Worm (Caenorhabditis elegans) whole organism, L3 larva: ENCODE data around the gene clec-149.

Source experiments
- ZK546.5 ChIP-seq: sonication (generic microtip); optimal IDR thresholded peaks from 2 replicates; lab custom pipeline; 2017; ENCODE audit warnings: missing biosample characterization, missing genetic modification characterization
- aly-2 ChIP-seq: fragments of 150-350 bp; optimal IDR thresholded peaks from 2 replicates; lab custom pipeline; 2014; ENCODE audit warnings: missing biosample characterization, missing genetic modification characterization
- ceh-28 ChIP-seq: fragments of 150-350 bp; optimal IDR thresholded peaks from 2 replicates; lab custom pipeline; 2014; ENCODE audit warnings: missing biosample characterization, missing genetic modification reagents, missing genetic modification characterization
- ceh-9 ChIP-seq: sonication (generic microtip); optimal IDR thresholded peaks from 2 replicates; lab custom pipeline; 2018; ENCODE audit warnings: missing biosample characterization, missing genetic modification characterization
- daf-12 ChIP-seq: fragments of 150-350 bp; optimal IDR thresholded peaks from 2 replicates; lab custom pipeline; 2014; ENCODE audit warnings: missing biosample characterization, missing genetic modification reagents, missing genetic modification characterization
- egl-27 ChIP-seq: sonication (generic microtip); optimal IDR thresholded peaks from 4 replicates; lab custom pipeline; 2017; ENCODE audit warnings: missing biosample characterization, missing genetic modification reagents, missing genetic modification characterization
- egl-5 ChIP-seq: fragments of 150-350 bp; optimal IDR thresholded peaks from 2 replicates; lab custom pipeline; 2017; ENCODE audit warnings: missing biosample characterization, missing genetic modification reagents, missing genetic modification characterization, inconsistent platforms
- elt-2 ChIP-seq: sonication (generic microtip); optimal IDR thresholded peaks from 2 replicates; lab custom pipeline; 2016; ENCODE audit warnings: missing genetic modification reagents, mild to moderate bottlenecking, missing genetic modification characterization, missing compliant biosample characterization
- elt-3 ChIP-seq, 3 experiments: fragments of 150-350 bp in 1 of 3; sonication (generic microtip) in 2 of 3; optimal IDR thresholded peaks; 2 replicates in 2 of 3; 4 replicates in 1 of 3; lab custom pipeline; 2014 to 2017; ENCODE audit warnings: missing biosample characterization in 3 of 3, missing genetic modification characterization in 3 of 3
- eor-1 ChIP-seq, 2 experiments: fragments of 150-350 bp; optimal IDR thresholded peaks; 2 replicates each; lab custom pipeline; 2014 to 2018; ENCODE audit warnings: missing biosample characterization in 2 of 2, missing genetic modification characterization in 2 of 2
- fkh-2 ChIP-seq: fragments of 150-350 bp; optimal IDR thresholded peaks from 2 replicates; lab custom pipeline; 2014; ENCODE audit warnings: missing biosample characterization, missing genetic modification reagents, missing genetic modification characterization
- fos-1 ChIP-seq: fragments of 150-350 bp; optimal IDR thresholded peaks from 2 replicates; lab custom pipeline; 2014; ENCODE audit warnings: missing biosample characterization, missing genetic modification characterization
- hmg-11 ChIP-seq: sonication (generic microtip); optimal IDR thresholded peaks from 2 replicates; lab custom pipeline; 2016; ENCODE audit warnings: missing genetic modification characterization, missing compliant biosample characterization
- jun-1 ChIP-seq: fragments of 150-350 bp; optimal IDR thresholded peaks from 2 replicates; lab custom pipeline; 2014; ENCODE audit warnings: missing biosample characterization, missing genetic modification reagents, missing genetic modification characterization
- lin-15B ChIP-seq: fragments of 150-350 bp; optimal IDR thresholded peaks from 2 replicates; lab custom pipeline; 2014; ENCODE audit warnings: missing biosample characterization, missing genetic modification characterization
- lin-39 ChIP-seq: fragments of 150-350 bp; optimal IDR thresholded peaks from 2 replicates; lab custom pipeline; 2018; ENCODE audit warnings: missing biosample characterization, missing genetic modification reagents, missing genetic modification characterization
- lsy-12 ChIP-seq: sonication (generic microtip); optimal IDR thresholded peaks from 2 replicates; lab custom pipeline; 2016; ENCODE audit warnings: mild to moderate bottlenecking, missing genetic modification characterization, missing compliant biosample characterization
- mml-1 ChIP-seq: fragments of 150-350 bp; sonication (generic microtip); optimal IDR thresholded peaks from 3 replicates; lab custom pipeline; 2014; ENCODE audit warnings: missing biosample characterization, missing genetic modification characterization
- nfya-1 ChIP-seq: sonication (generic microtip); optimal IDR thresholded peaks from 2 replicates; lab custom pipeline; 2017; ENCODE audit warnings: missing genetic modification characterization, mild to moderate bottlenecking, missing compliant biosample characterization, antibody characterized with exemption, moderate library complexity; ENCODE audit not compliant: insufficient read depth
- nhr-11 ChIP-seq: fragments of 150-350 bp; optimal IDR thresholded peaks from 2 replicates; lab custom pipeline; 2014; ENCODE audit warnings: missing biosample characterization, missing genetic modification characterization
- nhr-12 ChIP-seq: fragments of 150-350 bp; optimal IDR thresholded peaks from 2 replicates; lab custom pipeline; 2014; ENCODE audit warnings: missing biosample characterization, missing genetic modification characterization
- nhr-23 ChIP-seq: fragments of 150-350 bp; optimal IDR thresholded peaks from 2 replicates; lab custom pipeline; 2014; ENCODE audit warnings: missing biosample characterization, missing genetic modification reagents, missing genetic modification characterization
- nhr-237 ChIP-seq: fragments of 150-350 bp; optimal IDR thresholded peaks from 2 replicates; lab custom pipeline; 2014; ENCODE audit warnings: missing biosample characterization, missing genetic modification characterization
- nhr-25 ChIP-seq: sonication (generic microtip); optimal IDR thresholded peaks from 2 replicates; lab custom pipeline; 2017; ENCODE audit warnings: missing biosample characterization, missing genetic modification characterization
- nhr-28 ChIP-seq: fragments of 150-350 bp; optimal IDR thresholded peaks from 2 replicates; lab custom pipeline; 2014; ENCODE audit warnings: missing biosample characterization, missing genetic modification characterization
- nhr-43 ChIP-seq: sonication (generic microtip); optimal IDR thresholded peaks from 2 replicates; lab custom pipeline; 2016; ENCODE audit warnings: mild to moderate bottlenecking, missing genetic modification characterization, missing compliant biosample characterization; ENCODE audit not compliant: poor library complexity, severe bottlenecking
- nhr-67 ChIP-seq: fragments of 150-350 bp; optimal IDR thresholded peaks from 2 replicates; lab custom pipeline; 2014; ENCODE audit warnings: missing biosample characterization, missing genetic modification characterization
- pha-4 ChIP-seq: fragments of 150-350 bp; optimal IDR thresholded peaks from 2 replicates; lab custom pipeline; 2014; ENCODE audit warnings: missing biosample characterization, missing genetic modification reagents, missing genetic modification characterization
- pqm-1 ChIP-seq: fragments of 150-350 bp; optimal IDR thresholded peaks from 2 replicates; lab custom pipeline; 2017; ENCODE audit warnings: missing biosample characterization, missing genetic modification characterization, inconsistent platforms
- skn-1 ChIP-seq: fragments of 150-350 bp; optimal IDR thresholded peaks from 2 replicates; lab custom pipeline; 2014; ENCODE audit warnings: missing biosample characterization, missing genetic modification characterization
- snpc-4 ChIP-seq: fragments of 150-350 bp; optimal IDR thresholded peaks from 2 replicates; lab custom pipeline; 2014; ENCODE audit warnings: missing biosample characterization, missing genetic modification characterization
- tbx-2 ChIP-seq: sonication (generic microtip); optimal IDR thresholded peaks from 2 replicates; lab custom pipeline; 2016; ENCODE audit warnings: mild to moderate bottlenecking, missing genetic modification characterization, missing compliant biosample characterization
- unc-62 ChIP-seq: fragments of 150-350 bp; sonication (generic microtip); optimal IDR thresholded peaks from 4 replicates; lab custom pipeline; 2014; ENCODE audit warnings: missing biosample characterization, missing genetic modification reagents, missing genetic modification characterization
- zag-1 ChIP-seq: fragments of 150-350 bp; optimal IDR thresholded peaks from 2 replicates; lab custom pipeline; 2014; ENCODE audit warnings: missing biosample characterization, missing genetic modification characterization
- ztf-4 ChIP-seq: fragments of 150-350 bp; optimal IDR thresholded peaks from 2 replicates; lab custom pipeline; 2014; ENCODE audit warnings: missing biosample characterization, missing genetic modification characterization

clec-149 gene

ce11 chrIII:822546-823272, at the start of gene clec-149:
clec-149 (plus strand) TSS chrIII:823222.
- TF ChIP-seq fos-1 (tag; lab: Kevin White, UChicago) (no peak), nfya-1 (peak; percentile 14), nhr-28 (tag; lab: Kevin White, UChicago) (no peak), lin-15B (tag; lab: Kevin White, UChicago) (no peak), unc-62 (GFP tag; lab: Kevin White, UChicago) (no peak), egl-5 (peak; percentile 84)

- TF ChIP-seq snpc-4 (tag; lab: Kevin White, UChicago) (no peak), elt-2 (tag; lab: Kevin White, UChicago) (no peak), ceh-28 (tag; lab: Kevin White, UChicago) (no peak), nhr-11 (no peak), hmg-11 (no peak), skn-1 (tag; lab: Kevin White, UChicago) (no peak), mml-1 (tag; lab: Kevin White, UChicago) (no peak), pqm-1 (no peak), unc-62 (GFP tag; lab: Kevin White, UChicago) (no peak)
These were observed 47.6 kb upstream of the clec-149 start for ce11 chrIII:775443-775842.

ce11 chrIII:778771-779170, 44.3 kb upstream of the clec-149 start, which contains the start of gene alh-11:
alh-11 (minus strand) TSS chrIII:778871.
- TF ChIP-seq nhr-28 (tag; lab: Kevin White, UChicago) (no peak), ceh-28 (tag; lab: Kevin White, UChicago) (no peak), unc-62 (GFP tag; lab: Kevin White, UChicago) (no peak), skn-1 (tag; lab: Kevin White, UChicago) (no peak), nfya-1 (no peak), nhr-25 (tag; lab: Kevin White, UChicago) (no peak), tbx-2 (tag; lab: Kevin White, UChicago) (no peak), nhr-67 (tag; lab: Kevin White, UChicago) (no peak), ztf-4 (tag; lab: Kevin White, UChicago) (no peak), ceh-9 (tag; lab: Kevin White, UChicago) (no peak), nhr-237 (tag; lab: Kevin White, UChicago) (no peak), daf-12 (no peak), elt-3 (tag; optimal IDR thresholded peaks at IDR 0.05; lab: Kevin White, UChicago) (no peak), nhr-43 (tag; lab: Kevin White, UChicago) (no peak), nhr-23 (tag; lab: Kevin White, UChicago) (no peak), elt-2 (tag; lab: Kevin White, UChicago) (no peak), lsy-12 (no peak), ZK546.5 (tag; lab: Kevin White, UChicago) (no peak), nhr-12 (tag; lab: Kevin White, UChicago) (no peak), fkh-2 (no peak)
- TF ChIP-seq, all 47 proteins: peak for 0

- TF ChIP-seq zag-1 (tag; lab: Kevin White, UChicago) (no peak), nhr-25 (tag; lab: Kevin White, UChicago) (no peak), egl-27 (tag; lab: Kevin White, UChicago) (no peak)
These were observed 40.5 kb upstream of the clec-149 start for ce11 chrIII:782503-782902.

ce11 chrIII:783254-783753, 39.7 kb upstream of the clec-149 start, which contains the start of the genes dagl-2 and ppm-1.G:
dagl-2 (minus strand) TSS chrIII:783305.
ppm-1.G (plus strand) TSS chrIII:783703.
- TF ChIP-seq nfya-1 (peak; percentile 83), nhr-43 (tag; lab: Kevin White, UChicago) (peak; percentile 44), aly-2 (tag; lab: Kevin White, UChicago) (no peak), fkh-2 (no peak), nhr-23 (tag; lab: Kevin White, UChicago) (peak; percentile 68), pqm-1 (peak; percentile 32), skn-1 (tag; lab: Kevin White, UChicago) (peak; percentile 24), nhr-11 (no peak), hmg-11 (peak; percentile 48), ceh-28 (tag; lab: Kevin White, UChicago) (peak; percentile 22), egl-5 (peak; percentile 83), lin-39 (peak; percentile 32), eor-1 (tag; optimal IDR thresholded peaks at IDR 0.05; lab: Kevin White, UChicago) (peak in 1 of 2 experiments; percentile 2), elt-2 (tag; lab: Kevin White, UChicago) (peak; percentile 25), jun-1 (tag; lab: Kevin White, UChicago) (peak; percentile 14), lin-15B (tag; lab: Kevin White, UChicago) (peak; percentile 94), nhr-28 (tag; lab: Kevin White, UChicago) (no peak), pha-4 (peak; percentile 83), snpc-4 (tag; lab: Kevin White, UChicago) (peak; percentile 70)
